Worm (Caenorhabditis elegans) whole organism, L1 larva: ENCODE data around the gene C14A11.6.
A peak's percentile ranks its signal among the peaks of the same experiment; 100 is the strongest.

Experiments
- C16A3.4 ChIP-seq: fragments of 150-350 bp; optimal IDR thresholded peaks from 2 replicates; lab custom pipeline; 2014; ENCODE audit warnings: missing biosample characterization, missing genetic modification characterization
- F16B12.6 ChIP-seq: fragments of 150-350 bp; optimal IDR thresholded peaks from 2 replicates; lab custom pipeline; 2014; ENCODE audit warnings: missing biosample characterization, missing genetic modification characterization
- Y116A8C.19 ChIP-seq: sonication (generic microtip); optimal IDR thresholded peaks from 2 replicates; lab custom pipeline; 2016; ENCODE audit warnings: missing compliant biosample characterization, missing genetic modification characterization, borderline replicate concordance
- aha-1 ChIP-seq: fragments of 150-350 bp; optimal IDR thresholded peaks from 2 replicates; lab custom pipeline; 2014; ENCODE audit warnings: missing biosample characterization, missing genetic modification characterization
- alr-1 ChIP-seq: fragments of 200-800 bp; sonication (Bioruptor generic); optimal IDR thresholded peaks from 2 replicates; lab custom pipeline; 2018; ENCODE audit warnings: borderline replicate concordance, mild to moderate bottlenecking, missing genetic modification characterization, missing compliant biosample characterization
- aly-2 ChIP-seq: fragments of 150-350 bp; optimal IDR thresholded peaks from 2 replicates; lab custom pipeline; 2014; ENCODE audit warnings: missing biosample characterization, missing genetic modification characterization
- ceh-88 ChIP-seq: fragments of 200-800 bp; sonication (Bioruptor generic); IDR thresholded peaks from 2 replicates; pipeline ENCODE4 v1.3.6; 2022; ENCODE audit warnings: missing genetic modification characterization, missing compliant biosample characterization
- ceh-90 ChIP-seq: sonication (generic microtip); optimal IDR thresholded peaks from 2 replicates; lab custom pipeline; 2016; ENCODE audit warnings: missing genetic modification characterization, missing compliant biosample characterization
- ces-1 ChIP-seq: fragments of 150-350 bp; optimal IDR thresholded peaks from 2 replicates; lab custom pipeline; 2014; ENCODE audit warnings: missing biosample characterization, missing genetic modification reagents, missing genetic modification characterization
- dpl-1 ChIP-seq, 3 experiments: fragments of 150-350 bp in 2 of 3; sonication (generic microtip) in 1 of 3; optimal IDR thresholded peaks; 2 replicates each; lab custom pipeline; 2014 to 2017; ENCODE audit warnings: missing biosample characterization in 3 of 3, missing genetic modification characterization in 3 of 3, missing genetic modification reagents in 3 of 3
- dsc-1 ChIP-seq: sonication (generic microtip); optimal IDR thresholded peaks from 2 replicates; lab custom pipeline; 2016; ENCODE audit warnings: mild to moderate bottlenecking, missing genetic modification characterization, missing compliant biosample characterization
- efl-1 ChIP-seq, 4 experiments: fragments of 150-350 bp; optimal IDR thresholded peaks in 3 of 4; peaks in 1 of 4; 1 replicate in 1 of 4; 2 replicates in 3 of 4; lab custom pipeline; 2014; ENCODE audit warnings: missing biosample characterization in 2 of 4, missing genetic modification characterization in 2 of 4, missing genetic modification reagents in 2 of 4
- elt-2 ChIP-seq: sonication (generic microtip); optimal IDR thresholded peaks from 2 replicates; lab custom pipeline; 2016; ENCODE audit warnings: missing genetic modification characterization, mild to moderate bottlenecking, inconsistent platforms, missing compliant biosample characterization, missing genetic modification reagents
- ets-5 ChIP-seq: fragments of 200-800 bp; sonication (Bioruptor generic); IDR thresholded peaks from 2 replicates; pipeline ENCODE4 v1.3.6; 2022; ENCODE audit warnings: missing genetic modification characterization, missing compliant biosample characterization
- fos-1 ChIP-seq: fragments of 150-350 bp; optimal IDR thresholded peaks from 2 replicates; lab custom pipeline; 2014; ENCODE audit warnings: missing biosample characterization, missing genetic modification characterization
- hlh-17 ChIP-seq: fragments of 200-800 bp; sonication (Bioruptor generic); optimal IDR thresholded peaks from 2 replicates; lab custom pipeline; 2018; ENCODE audit warnings: missing genetic modification characterization, mild to moderate bottlenecking, missing compliant biosample characterization, moderate library complexity, borderline replicate concordance
- hlh-4 ChIP-seq: sonication (generic microtip); optimal IDR thresholded peaks from 2 replicates; lab custom pipeline; 2016; ENCODE audit warnings: mild to moderate bottlenecking, missing genetic modification characterization, missing compliant biosample characterization
- hpl-2 ChIP-seq: fragments of 150-350 bp; optimal IDR thresholded peaks from 2 replicates; lab custom pipeline; 2014; ENCODE audit warnings: missing biosample characterization, missing genetic modification reagents, missing genetic modification characterization
- irx-1 ChIP-seq: sonication (generic microtip); optimal IDR thresholded peaks from 2 replicates; lab custom pipeline; 2016; ENCODE audit warnings: missing genetic modification characterization, missing compliant biosample characterization
- isw-1 ChIP-seq: fragments of 200-800 bp; sonication (Bioruptor generic); IDR thresholded peaks from 2 replicates; pipeline ENCODE4 v1.3.6; 2022; ENCODE audit warnings: missing genetic modification characterization, missing compliant biosample characterization
- lin-14 ChIP-seq: fragments of 200-800 bp; sonication (Bioruptor generic); optimal IDR thresholded peaks from 2 replicates; lab custom pipeline; 2018; ENCODE audit warnings: mild to moderate bottlenecking, missing genetic modification characterization, moderate library complexity, missing compliant biosample characterization
- lin-15B ChIP-seq: fragments of 150-350 bp; sonication (generic microtip); optimal IDR thresholded peaks from 3 replicates; lab custom pipeline; 2014; ENCODE audit warnings: missing biosample characterization, missing genetic modification characterization
- mef-2 ChIP-seq: fragments of 150-350 bp; optimal IDR thresholded peaks from 2 replicates; lab custom pipeline; 2014; ENCODE audit warnings: missing biosample characterization, missing genetic modification characterization
- mep-1 ChIP-seq: fragments of 150-350 bp; optimal IDR thresholded peaks from 2 replicates; lab custom pipeline; 2014; ENCODE audit warnings: missing biosample characterization, missing genetic modification characterization
- nhr-20 ChIP-seq: sonication (generic microtip); optimal IDR thresholded peaks from 2 replicates; lab custom pipeline; 2016; ENCODE audit warnings: mild to moderate bottlenecking, missing genetic modification characterization, missing compliant biosample characterization
- nhr-47 ChIP-seq: sonication (generic microtip); optimal IDR thresholded peaks from 2 replicates; lab custom pipeline; 2016; ENCODE audit warnings: mild to moderate bottlenecking, missing genetic modification characterization, moderate library complexity, missing compliant biosample characterization
- nhr-71 ChIP-seq: sonication (generic microtip); optimal IDR thresholded peaks from 2 replicates; lab custom pipeline; 2016; ENCODE audit warnings: mild to moderate bottlenecking, missing genetic modification characterization, moderate library complexity, missing compliant biosample characterization
- nhr-77 ChIP-seq: fragments of 150-350 bp; optimal IDR thresholded peaks from 2 replicates; lab custom pipeline; 2014; ENCODE audit warnings: missing biosample characterization, missing genetic modification characterization
- nhr-85 ChIP-seq: sonication (generic microtip); peaks from one replicate; lab custom pipeline; 2016; ENCODE audit warnings: missing genetic modification characterization, inconsistent platforms, missing compliant biosample characterization
- nhr-90 ChIP-seq: sonication (generic microtip); optimal IDR thresholded peaks from 2 replicates; lab custom pipeline; 2016; ENCODE audit warnings: mild to moderate bottlenecking, missing genetic modification characterization, missing compliant biosample characterization; ENCODE audit not compliant: poor library complexity
- pag-3 ChIP-seq: sonication (generic microtip); optimal IDR thresholded peaks from 2 replicates; lab custom pipeline; 2017; ENCODE audit warnings: missing genetic modification characterization, mild to moderate bottlenecking, missing compliant biosample characterization, antibody characterized with exemption, borderline replicate concordance; ENCODE audit not compliant: insufficient read depth
- pax-3 ChIP-seq: fragments of 200-800 bp; sonication (Bioruptor generic); optimal IDR thresholded peaks from 2 replicates; lab custom pipeline; 2018; ENCODE audit warnings: mild to moderate bottlenecking, missing genetic modification characterization, moderate library complexity, missing compliant biosample characterization
- pqm-1 ChIP-seq: sonication (generic microtip); optimal IDR thresholded peaks from 3 replicates; lab custom pipeline; 2017; ENCODE audit warnings: missing biosample characterization, missing genetic modification characterization
- rnt-1 ChIP-seq: sonication (generic microtip); optimal IDR thresholded peaks from 2 replicates; lab custom pipeline; 2016; ENCODE audit warnings: mild to moderate bottlenecking, missing genetic modification characterization, moderate library complexity, missing compliant biosample characterization
- skn-1 ChIP-seq: fragments of 150-350 bp; optimal IDR thresholded peaks from 2 replicates; lab custom pipeline; 2014; ENCODE audit warnings: missing biosample characterization, missing genetic modification characterization
- snpc-4 ChIP-seq: fragments of 150-350 bp; optimal IDR thresholded peaks from 2 replicates; lab custom pipeline; 2014; ENCODE audit warnings: missing biosample characterization, missing genetic modification characterization
- sox-4 ChIP-seq: sonication (generic microtip); optimal IDR thresholded peaks from 2 replicates; lab custom pipeline; 2016; ENCODE audit warnings: missing genetic modification characterization, missing compliant biosample characterization
- tbx-2 ChIP-seq: sonication (generic microtip); optimal IDR thresholded peaks from 2 replicates; lab custom pipeline; 2016; ENCODE audit warnings: missing genetic modification characterization, missing compliant biosample characterization
- tlp-1 ChIP-seq: fragments of 150-350 bp; optimal IDR thresholded peaks from 2 replicates; lab custom pipeline; 2014; ENCODE audit warnings: missing biosample characterization, missing genetic modification characterization
- unc-130 ChIP-seq: fragments of 150-350 bp; optimal IDR thresholded peaks from 2 replicates; lab custom pipeline; 2017; ENCODE audit warnings: missing biosample characterization, missing genetic modification characterization, inconsistent platforms
- unc-30 ChIP-seq: sonication (generic microtip); optimal IDR thresholded peaks from 2 replicates; lab custom pipeline; 2017; ENCODE audit warnings: missing biosample characterization, missing genetic modification characterization
- unc-62 ChIP-seq: fragments of 150-350 bp; optimal IDR thresholded peaks from 2 replicates; lab custom pipeline; 2014; ENCODE audit warnings: missing biosample characterization, missing genetic modification reagents, missing genetic modification characterization
- vab-15 ChIP-seq: sonication (generic microtip); optimal IDR thresholded peaks from 2 replicates; lab custom pipeline; 2017; ENCODE audit warnings: missing genotype, mild to moderate bottlenecking, missing genetic modification characterization, missing compliant biosample characterization
- xbp-1 ChIP-seq: sonication (generic microtip); optimal IDR thresholded peaks from 2 replicates; lab custom pipeline; 2016; ENCODE audit warnings: missing genetic modification characterization, missing compliant biosample characterization

Gene C14A11.6

DNA sequence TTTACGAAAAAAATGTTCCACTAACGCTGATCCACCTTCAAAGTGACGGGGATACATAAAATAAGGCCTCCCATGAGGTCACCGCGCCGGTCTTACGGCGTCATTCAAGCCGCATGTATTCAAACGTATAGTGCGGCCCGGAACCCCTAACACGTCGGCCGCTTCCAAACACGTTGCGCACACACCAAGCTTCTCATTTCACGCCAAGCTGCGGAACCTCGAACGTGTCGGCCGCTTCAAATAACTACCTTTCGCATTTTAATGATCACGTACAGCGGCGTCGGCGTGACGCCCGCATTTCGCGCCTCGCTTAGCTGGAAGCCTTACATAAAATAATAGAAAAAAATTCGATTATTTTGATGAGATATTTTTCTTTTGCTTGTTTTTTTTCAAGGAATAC, 29.6 kb upstream of the C14A11.6 start:
- TF ChIP-seq lin-15B (tag; lab: Kevin White, UChicago): no peak
- TF ChIP-seq ceh-90 (tag; lab: Kevin White, UChicago): no peak
- TF ChIP-seq nhr-77 (tag; lab: Kevin White, UChicago): no peak
- peak; percentile 1 for TF ChIP-seq nhr-47 (tag; lab: Kevin White, UChicago)
- TF ChIP-seq snpc-4: peak; percentile 94
- no peak for TF ChIP-seq tbx-2 (tag; lab: Kevin White, UChicago)
- no peak for TF ChIP-seq vab-15 (tag; lab: Kevin White, UChicago)
- TF ChIP-seq efl-1 (optimal IDR thresholded peaks at IDR 0.05; lab: Kevin White, UChicago): no peak
- TF ChIP-seq efl-1 (GFP tag; optimal IDR thresholded peaks at IDR 0.05 in 1 of 2; lab: Kevin White, UChicago): peak in 1 of 2 experiments; percentile 12
- peak; percentile 10 for TF ChIP-seq dsc-1 (tag; lab: Kevin White, UChicago)
- peak; percentile 14 for TF ChIP-seq nhr-71 (tag; lab: Kevin White, UChicago)
- TF ChIP-seq hlh-17: no peak
- TF ChIP-seq lin-14 (GFP tag; lab: Kevin White, UChicago): no peak
- TF ChIP-seq sox-4 (tag; lab: Kevin White, UChicago): no peak
- TF ChIP-seq rnt-1 (tag; lab: Kevin White, UChicago): peak; percentile 16
- TF ChIP-seq nhr-90 (tag; lab: Kevin White, UChicago): no peak
- TF ChIP-seq unc-62: no peak
- TF ChIP-seq C16A3.4 (tag; lab: Kevin White, UChicago): no peak

DNA sequence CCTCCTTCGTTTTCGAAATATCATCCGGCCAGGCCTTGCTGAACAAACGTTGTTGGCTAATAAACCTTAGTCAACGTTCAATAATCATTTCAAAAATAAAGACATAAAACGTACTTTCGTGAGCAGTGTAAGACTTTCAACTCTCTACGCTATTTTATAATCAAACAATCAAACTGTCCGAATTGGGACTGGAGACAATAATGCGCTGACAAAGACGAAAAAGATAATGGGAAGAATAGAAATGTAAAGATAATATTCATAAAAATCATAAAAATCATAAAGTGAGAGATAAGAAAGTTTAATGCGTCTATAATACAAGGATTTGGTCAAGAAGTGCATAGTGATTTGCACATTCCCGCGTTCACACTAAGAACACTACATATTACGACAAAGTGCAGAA, 27.8 kb upstream of the C14A11.6 start:
- TF ChIP-seq isw-1 (no peak), C16A3.4 (tag; lab: Kevin White, UChicago) (no peak), skn-1 (tag; lab: Kevin White, UChicago) (no peak), efl-1 (optimal IDR thresholded peaks at IDR 0.05; lab: Kevin White, UChicago) (peak in 1 of 2 experiments; percentile 12), efl-1 (GFP tag; optimal IDR thresholded peaks at IDR 0.05 in 1 of 2; lab: Kevin White, UChicago) (peak in 1 of 2 experiments; percentile 86), nhr-71 (tag; lab: Kevin White, UChicago) (peak; percentile 9), pax-3 (no peak), xbp-1 (no peak), ceh-90 (tag; lab: Kevin White, UChicago) (no peak), aly-2 (tag; lab: Kevin White, UChicago) (no peak), Y116A8C.19 (tag; lab: Kevin White, UChicago) (no peak), unc-30 (tag; lab: Kevin White, UChicago) (no peak), F16B12.6 (tag; lab: Kevin White, UChicago) (peak; percentile 35), rnt-1 (tag; lab: Kevin White, UChicago) (no peak), pqm-1 (peak; percentile 68), hlh-4 (no peak), mef-2 (no peak), aha-1 (no peak), nhr-85 (peak; percentile 28), irx-1 (tag; lab: Kevin White, UChicago) (no peak), pag-3 (tag; lab: Kevin White, UChicago) (no peak), dpl-1 (GFP tag; optimal IDR thresholded peaks at IDR 0.05; lab: Kevin White, UChicago) (peak in 1 of 3 experiments; percentile 29), unc-130 (tag; lab: Kevin White, UChicago) (no peak), nhr-77 (tag; lab: Kevin White, UChicago) (no peak), elt-2 (peak; percentile 81), mep-1 (tag; lab: Kevin White, UChicago) (no peak), ceh-88 (GFP tag; lab: Robert Waterston, UW) (no peak), ets-5 (GFP tag; lab: Robert Waterston, UW) (no peak), tbx-2 (tag; lab: Kevin White, UChicago) (no peak), snpc-4 (no peak), fos-1 (tag; lab: Kevin White, UChicago) (no peak), ces-1 (GFP tag; lab: Kevin White, UChicago) (no peak), nhr-20 (tag; lab: Kevin White, UChicago) (no peak), hpl-2 (GFP tag; lab: Kevin White, UChicago) (no peak), alr-1 (tag; lab: Kevin White, UChicago) (no peak), tlp-1 (tag; lab: Kevin White, UChicago) (peak; percentile 11)
- TF ChIP-seq, all 84 proteins: peak for 8
